Fruit fly (Drosophila melanogaster): ENCODE measurements around the gene Gas41.

The Gas41 gene

DNA sequence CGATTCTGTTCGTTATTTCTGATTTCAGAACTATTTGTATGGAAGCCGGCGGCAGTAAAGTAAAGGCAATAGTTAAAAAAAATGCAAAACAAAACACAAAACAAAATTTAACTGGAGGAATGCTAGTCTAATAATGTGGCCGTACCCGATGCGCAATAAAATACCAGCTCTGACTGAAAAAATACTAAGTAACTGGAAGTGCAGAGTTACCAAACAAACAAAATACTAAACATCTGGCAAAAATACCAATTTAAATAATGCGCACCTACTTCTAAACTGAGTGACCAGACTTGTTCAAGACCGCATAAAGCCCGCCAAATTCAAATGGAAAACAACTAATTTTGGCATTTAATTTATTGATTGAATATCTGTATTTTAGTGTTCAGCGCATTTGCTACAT lies 36.0 kb downstream of the Gas41 start, which contains the start of gene Wee1 (continued):
- no peak for TF ChIP-seq stc (GFP tag; IDR thresholded peaks at IDR 0.05)

DNA sequence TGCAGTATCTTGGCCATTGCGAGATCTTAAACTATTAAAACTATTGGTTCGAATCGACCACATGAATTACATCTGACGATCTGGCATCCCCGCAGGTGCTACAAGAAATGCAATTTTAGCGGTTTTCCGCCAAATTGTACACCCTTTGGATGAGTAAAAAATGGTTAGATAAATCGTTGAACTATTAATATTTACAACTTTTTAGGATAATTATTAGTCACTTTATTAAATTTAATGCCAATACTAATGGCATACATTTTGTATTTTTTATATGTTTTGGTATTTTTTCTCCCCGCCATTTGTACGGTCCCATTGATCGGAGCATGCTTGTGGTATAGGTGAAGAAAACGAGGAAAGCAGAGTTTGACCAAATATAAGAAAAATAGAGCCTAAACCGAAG lies 42.2 kb downstream of the Gas41 start, which contains the start of the genes Polr1F and Rat1:
Polr1F (minus strand) TSS at position 84 of the 400 bp plus-strand sequence.
Rat1 (plus strand) TSS at position 323 of the 400 bp plus-strand sequence.
- TF ChIP-seq CG31441 (GFP tag; IDR thresholded peaks at IDR 0.05): no peak
- no peak for TF ChIP-seq sug (tag; optimal IDR thresholded peaks at IDR 0.05)
- TF ChIP-seq YL-1 (GFP tag; optimal IDR thresholded peaks at IDR 0.05): peak; percentile 81
- TF ChIP-seq Ada2b (GFP tag; IDR thresholded peaks at IDR 0.05): no peak
- TF ChIP-seq CG5245 (GFP tag; optimal IDR thresholded peaks at IDR 0.05): no peak
- no peak for TF ChIP-seq CG10959 (GFP tag; IDR thresholded peaks at IDR 0.05)
- peak; percentile 59 for TF ChIP-seq CG30020 (tag; optimal IDR thresholded peaks at IDR 0.05)
- no peak for TF ChIP-seq CG14014 (GFP tag; IDR thresholded peaks at IDR 0.05)
- no peak for TF ChIP-seq CkIIα-i1 (GFP tag; IDR thresholded peaks at IDR 0.05)
- peak; percentile 48 for TF ChIP-seq CG33557 (GFP tag; optimal IDR thresholded peaks at IDR 0.05)
- no peak for TF ChIP-seq CG6683 (GFP tag; optimal IDR thresholded peaks at IDR 0.05)
- peak; percentile 61 for TF ChIP-seq CG10267 (tag; optimal IDR thresholded peaks at IDR 0.05)
- TF ChIP-seq E2f2 (GFP tag; IDR thresholded peaks at IDR 0.05): peak; percentile 63
- TF ChIP-seq sr (GFP tag; IDR thresholded peaks at IDR 0.05): no peak
- TF ChIP-seq CG8478 (optimal IDR thresholded peaks at IDR 0.05): no peak
- no peak for TF ChIP-seq CG15479 (GFP tag; optimal IDR thresholded peaks at IDR 0.05)
- no peak for TF ChIP-seq H2.0 (GFP tag; IDR thresholded peaks at IDR 0.05)
- no peak for TF ChIP-seq CG31388 (GFP tag; optimal IDR thresholded peaks at IDR 0.05)
- TF ChIP-seq Atf6 (GFP tag; IDR thresholded peaks at IDR 0.05): no peak
- TF ChIP-seq sima (GFP tag; optimal IDR thresholded peaks at IDR 0.05): no peak
- no peak for TF ChIP-seq CG10431 (GFP tag; optimal IDR thresholded peaks at IDR 0.05)
- no peak for TF ChIP-seq Doc2 (GFP tag; IDR thresholded peaks at IDR 0.05)
- TF ChIP-seq Sox100B (GFP tag; optimal IDR thresholded peaks at IDR 0.05): no peak
- TF ChIP-seq CG16863 (GFP tag; optimal IDR thresholded peaks at IDR 0.05): peak; percentile 43
- TF ChIP-seq Opbp (GFP tag; IDR thresholded peaks at IDR 0.05; ENCODE audit: partially characterized antibody): no peak
- TF ChIP-seq esg (GFP tag; conservative IDR thresholded peaks at IDR 0.05): no peak
- peak; percentile 60 for TF ChIP-seq CG2116 (GFP tag; optimal IDR thresholded peaks at IDR 0.05)
- TF ChIP-seq Awh (GFP tag; IDR thresholded peaks at IDR 0.05): no peak
- no peak for TF ChIP-seq fd64A (GFP tag; optimal IDR thresholded peaks at IDR 0.05)
- peak; percentile 85 for TF ChIP-seq dm (GFP tag; optimal IDR thresholded peaks at IDR 0.05)
- TF ChIP-seq CG34422 (GFP tag; IDR thresholded peaks at IDR 0.05): no peak
- peak; percentile 21 for TF ChIP-seq az2 (GFP tag; optimal IDR thresholded peaks at IDR 0.05)
- TF ChIP-seq cg (GFP tag; optimal IDR thresholded peaks at IDR 0.05): peak; percentile 32
- TF ChIP-seq fu2 (GFP tag; optimal IDR thresholded peaks at IDR 0.05): no peak
- TF ChIP-seq Nf-YA (GFP tag; IDR thresholded peaks at IDR 0.05): no peak
- peak; percentile 58 for TF ChIP-seq nmo (GFP tag; optimal IDR thresholded peaks at IDR 0.05)
- TF ChIP-seq vfl (GFP tag; optimal IDR thresholded peaks at IDR 0.05): peak; percentile 31
- TF ChIP-seq h (optimal IDR thresholded peaks at IDR 0.05): no peak
- no peak for TF ChIP-seq wek (GFP tag; optimal IDR thresholded peaks at IDR 0.05)
- TF ChIP-seq MBD-R2 (GFP tag; IDR thresholded peaks at IDR 0.05): peak; percentile 89
- TF ChIP-seq CG8388 (GFP tag; optimal IDR thresholded peaks at IDR 0.05): no peak
- TF ChIP-seq CG12942 (GFP tag; optimal IDR thresholded peaks at IDR 0.05): peak; percentile 3
- TF ChIP-seq CG14667 (GFP tag; IDR thresholded peaks at IDR 0.05): no peak
- TF ChIP-seq lilli (GFP tag; optimal IDR thresholded peaks at IDR 0.05): peak; percentile 62
- no peak for TF ChIP-seq Dek (tag; optimal IDR thresholded peaks at IDR 0.05)
- TF ChIP-seq CG1647 (GFP tag; optimal IDR thresholded peaks at IDR 0.05): no peak
- peak; percentile 59 for TF ChIP-seq Ets97D (GFP tag; optimal IDR thresholded peaks at IDR 0.05)
- TF ChIP-seq Meics (GFP tag; optimal IDR thresholded peaks at IDR 0.05): no peak
- peak; percentile 90 for TF ChIP-seq CG9797 (GFP tag; optimal IDR thresholded peaks at IDR 0.05)
- no peak for TF ChIP-seq ap (GFP tag; IDR thresholded peaks at IDR 0.05)
- TF ChIP-seq slp2 (GFP tag; optimal IDR thresholded peaks at IDR 0.05): no peak

All from whole organism, embryonic.